Worm (Caenorhabditis elegans): Measurements from ENCODE around the gene str-45.

ce11 chrV:15187083-15188057 lies 28.6 kb downstream of the str-45 start, which contains the start of the genes cyn-7 and bath-36:
- TF ChIP-seq tra-4 (tag; optimal IDR thresholded peaks at IDR 0.05) (no peak), scrt-1 (GFP tag; IDR thresholded peaks at IDR 0.05) (no peak), flt-1 (GFP tag; IDR thresholded peaks at IDR 0.05) (no peak), ama-1 (optimal IDR thresholded peaks at IDR 0.05) (no peak), ceh-36 (tag; optimal IDR thresholded peaks at IDR 0.05) (no peak), hmg-4 (GFP tag; optimal IDR thresholded peaks at IDR 0.05) (no peak), ets-7 (tag; optimal IDR thresholded peaks at IDR 0.05) (no peak), sea-1 (GFP tag; conservative IDR thresholded peaks at IDR 0.05) (no peak), hnd-1 (tag; optimal IDR thresholded peaks at IDR 0.05) (no peak), aly-1 (tag; optimal IDR thresholded peaks at IDR 0.05) (no peak), F13C5.2 (tag; optimal IDR thresholded peaks at IDR 0.05) (no peak), hmbx-1 (tag; optimal IDR thresholded peaks at IDR 0.05) (no peak), tbx-11 (GFP tag; IDR thresholded peaks at IDR 0.05) (no peak)
